Worm (Caenorhabditis elegans): ENCODE measurements around the gene sru-12.
"Not testable (repeated sequence)": the region's sequence is repeated elsewhere in the genome, so short reads cannot be mapped to it uniquely, and the experiment has no call there.

The sru-12 gene

DNA sequence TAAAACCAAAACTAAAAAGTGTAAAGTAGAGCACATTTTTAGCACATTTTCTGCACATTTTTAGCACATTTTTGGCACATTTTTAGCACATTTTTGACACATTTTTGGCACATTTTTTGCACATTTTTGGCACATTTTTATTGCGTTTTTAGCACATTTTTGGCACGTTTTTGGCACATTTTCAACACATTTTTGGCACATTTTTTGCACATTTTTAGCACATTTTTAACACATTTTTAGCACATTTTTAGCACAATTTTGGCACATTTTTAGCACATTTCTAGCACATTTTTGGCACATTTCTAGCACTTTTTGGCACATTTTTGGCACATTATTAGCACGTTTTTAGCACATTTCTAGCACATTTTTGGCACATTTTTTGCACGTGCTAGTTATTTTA lies 7.3 kb upstream of the sru-12 start:
- no peak for TF ChIP-seq madf-10 (tag; optimal IDR thresholded peaks at IDR 0.05)
- TF ChIP-seq T26A5.8 (tag; optimal IDR thresholded peaks at IDR 0.05), result no peak
- no peak for TF ChIP-seq Y53F4B.3 (GFP tag; IDR thresholded peaks at IDR 0.05)
- no peak for TF ChIP-seq rpc-1 (optimal IDR thresholded peaks at IDR 0.05)
- TF ChIP-seq rpc-1 (tag; optimal IDR thresholded peaks at IDR 0.05), result no peak
- TF ChIP-seq snpc-1.1 (tag; optimal IDR thresholded peaks at IDR 0.05; ENCODE audit: insufficient read depth), result no peak
- no peak for TF ChIP-seq dpl-1 (GFP tag; optimal IDR thresholded peaks at IDR 0.05)
- TF ChIP-seq him-1 (tag; optimal IDR thresholded peaks at IDR 0.05), result no peak

- not testable (repeated sequence) for TF ChIP-seq fkh-3 (tag; optimal IDR thresholded peaks at IDR 0.05); him-1 (tag; optimal IDR thresholded peaks at IDR 0.05); mcd-1 (GFP tag; IDR thresholded peaks at IDR 0.05)
These were observed 4.8 kb upstream of the sru-12 start, which contains the start of gene Y45F10B.8 for ce11 chrIV:13578174-13578573. TSS of gene Y45F10B.8 (minus strand) at chrIV:13578274.

DNA sequence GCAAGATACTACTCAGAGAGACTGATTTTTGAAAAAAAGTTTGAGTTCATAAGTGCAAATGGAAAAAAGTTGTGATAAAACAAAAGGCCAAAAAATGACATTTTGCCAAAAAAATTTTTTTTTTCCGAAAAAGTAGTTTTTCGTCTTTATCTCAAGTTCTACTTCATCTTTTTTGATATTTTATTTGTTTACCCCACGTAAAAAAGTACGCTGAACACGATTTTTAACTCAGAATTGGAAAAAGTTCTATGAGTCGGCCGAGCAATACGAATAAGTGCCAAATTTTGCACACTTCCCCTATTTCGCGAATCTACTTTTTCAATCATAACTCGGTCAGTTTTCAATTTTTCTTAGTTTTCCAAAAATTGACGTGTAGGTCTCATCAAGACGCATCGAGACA lies 4.1 kb upstream of the sru-12 start, which contains the start of gene sru-16:
Gene sru-16, plus strand, starts transcription at position 301 of the 400 bp plus-strand sequence.
- not testable (repeated sequence) for TF ChIP-seq B0035.1 (tag; optimal IDR thresholded peaks at IDR 0.05); madf-3 (GFP tag; IDR thresholded peaks at IDR 0.05); hmg-1.2 (GFP tag; IDR thresholded peaks at IDR 0.05)

DNA sequence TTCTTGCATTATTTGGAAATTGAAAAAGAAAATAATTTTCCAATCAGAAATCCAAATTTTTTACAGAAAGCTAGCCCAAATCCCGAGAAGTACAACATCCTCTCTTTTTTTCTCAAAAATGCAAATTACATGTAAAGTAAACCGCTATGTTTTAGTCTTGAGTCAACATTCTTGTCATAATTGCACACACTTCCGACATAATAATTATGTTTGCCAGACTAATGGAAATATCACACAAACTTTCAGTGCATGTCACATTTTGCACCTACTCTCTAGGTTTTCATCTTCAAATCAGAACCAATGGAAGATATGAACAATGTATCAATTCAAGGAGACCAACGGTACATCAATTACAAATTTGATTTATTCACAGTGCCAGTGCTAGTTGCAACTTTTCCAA lies 1.6 kb downstream of the sru-12 start, which contains the start of gene sru-11:
Gene sru-11, plus strand, starts transcription at position 301 of the 400 bp plus-strand sequence.
- TF ChIP-seq snpc-1.1 (tag; optimal IDR thresholded peaks at IDR 0.05; ENCODE audit: insufficient read depth) (no peak), T26A5.8 (tag; optimal IDR thresholded peaks at IDR 0.05) (no peak), sea-2 (GFP tag; IDR thresholded peaks at IDR 0.05) (no peak), nhr-27 (tag; optimal IDR thresholded peaks at IDR 0.05) (no peak), F57C9.4 (tag; optimal IDR thresholded peaks at IDR 0.05) (no peak), sptf-2 (GFP tag; optimal IDR thresholded peaks at IDR 0.05) (no peak), chd-7 (tag; optimal IDR thresholded peaks at IDR 0.05) (no peak), F33H1.4 (GFP tag; IDR thresholded peaks at IDR 0.05) (no peak), F37B4.10 (GFP tag; IDR thresholded peaks at IDR 0.05) (no peak), mxl-1 (tag; optimal IDR thresholded peaks at IDR 0.05) (no peak), hmg-20 (GFP tag; IDR thresholded peaks at IDR 0.05) (no peak), ceh-100 (GFP tag; IDR thresholded peaks at IDR 0.05) (no peak), hrde-1 (tag; optimal IDR thresholded peaks at IDR 0.05; ENCODE audit: borderline replicate concordance) (no peak), madf-3 (GFP tag; IDR thresholded peaks at IDR 0.05) (no peak), ceh-58 (GFP tag; IDR thresholded peaks at IDR 0.05) (no peak), F55B11.4 (tag; optimal IDR thresholded peaks at IDR 0.05; ENCODE audit: borderline replicate concordance, insufficient read depth) (no peak), B0336.3 (GFP tag; IDR thresholded peaks at IDR 0.05) (no peak), pha-4 (tag; optimal IDR thresholded peaks at IDR 0.05) (no peak)

DNA sequence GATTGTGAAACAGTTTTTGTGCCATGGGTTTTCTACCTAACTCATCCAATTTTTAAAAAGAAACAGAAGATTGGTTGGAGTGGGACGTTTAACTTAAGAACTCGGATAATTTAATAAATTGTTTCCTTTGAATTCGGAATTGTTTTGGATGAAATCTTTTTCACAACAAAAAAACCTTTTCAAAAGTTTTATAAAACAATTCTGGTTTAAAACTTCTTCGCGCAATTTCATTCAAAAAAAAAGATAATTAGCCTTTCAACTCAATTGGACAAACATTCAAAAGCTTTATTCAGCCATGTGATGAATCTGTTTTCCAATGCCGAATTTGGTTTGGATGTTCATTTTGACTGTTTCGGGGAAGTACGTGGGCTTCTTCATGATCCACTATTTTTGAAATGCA lies 4.2 kb downstream of the sru-12 start, which contains the start of gene Y45F10B.12:
Gene Y45F10B.12, plus strand, starts transcription at position 301 of the 400 bp plus-strand sequence.
- no peak for TF ChIP-seq snpc-3.4 (tag; optimal IDR thresholded peaks at IDR 0.05)
- no peak for TF ChIP-seq efl-1 (GFP tag; optimal IDR thresholded peaks at IDR 0.05)
- no peak for TF ChIP-seq ceh-91 (GFP tag; IDR thresholded peaks at IDR 0.05)
- no peak for TF ChIP-seq ceh-79 (tag; optimal IDR thresholded peaks at IDR 0.05)
- no peak for TF ChIP-seq bed-2 (GFP tag; IDR thresholded peaks at IDR 0.05)
- TF ChIP-seq C06A6.2 (GFP tag; conservative IDR thresholded peaks at IDR 0.05), result no peak
- TF ChIP-seq hsf-1 (GFP tag; IDR thresholded peaks at IDR 0.05), result no peak
- no peak for TF ChIP-seq egl-44 (GFP tag; IDR thresholded peaks at IDR 0.05)
- no peak for TF ChIP-seq C17E4.6 (GFP tag; IDR thresholded peaks at IDR 0.05)
- no peak for TF ChIP-seq hmg-20 (GFP tag; IDR thresholded peaks at IDR 0.05)
- no peak for TF ChIP-seq somi-1 (GFP tag; optimal IDR thresholded peaks at IDR 0.05)
- TF ChIP-seq ztf-6 (GFP tag; IDR thresholded peaks at IDR 0.05), result no peak
- no peak for TF ChIP-seq madf-6 (GFP tag; IDR thresholded peaks at IDR 0.05)
